Fruit fly (Drosophila melanogaster): Measurements from ENCODE around the gene Lip1.

dm6 chr2L:10735923-10736322 is 34.6 kb upstream of the Lip1 start, which contains the start of gene Nup107:
- no peak for TF ChIP-seq CTCF (optimal IDR thresholded peaks at IDR 0.05)
- TF ChIP-seq CG8478 (optimal IDR thresholded peaks at IDR 0.05) = no peak
